Fruit fly (Drosophila melanogaster) whole organism, embryonic: ENCODE results near the gene Ptp10D.

Experiments
- Antp ChIP-seq: fragments of 200-800 bp; sonication (Bioruptor generic); optimal IDR thresholded peaks from 3 replicates; lab custom pipeline; 2016; ENCODE audit warnings: missing biosample characterization, missing genetic modification characterization
- B-H1 ChIP-seq: fragments of 200-800 bp; sonication (Bioruptor generic); IDR thresholded peaks from 3 replicates; pipeline ENCODE4 v1.3.6; 2022; ENCODE audit warnings: missing biosample characterization, missing genetic modification characterization
- B-H2 ChIP-seq: fragments of 200-800 bp; sonication (Bioruptor generic); optimal IDR thresholded peaks from 2 replicates; lab custom pipeline; 2018; ENCODE audit warnings: missing biosample characterization, mild to moderate bottlenecking, missing genetic modification characterization
- CG11398 ChIP-seq: fragments of 200-800 bp; sonication (Bioruptor generic); optimal IDR thresholded peaks from 2 replicates; lab custom pipeline; 2016; ENCODE audit warnings: missing biosample characterization, missing genetic modification characterization
- CG11723 ChIP-seq: fragments of 200-800 bp; sonication (Bioruptor generic); optimal IDR thresholded peaks from 2 replicates; lab custom pipeline; 2017; ENCODE audit warnings: missing biosample characterization, mild to moderate bottlenecking, missing genetic modification characterization
- CG12071 ChIP-seq: fragments of 200-800 bp; sonication (Bioruptor generic); optimal IDR thresholded peaks from 3 replicates; lab custom pipeline; 2018; ENCODE audit warnings: missing biosample characterization, mild to moderate bottlenecking, missing genetic modification characterization
- CG12155 ChIP-seq: fragments of 200-800 bp; sonication (Bioruptor generic); optimal IDR thresholded peaks from 3 replicates; lab custom pipeline; 2016; ENCODE audit warnings: missing biosample characterization, missing genetic modification characterization
- CG12744 ChIP-seq: fragments of 200-800 bp; sonication (Bioruptor generic); optimal IDR thresholded peaks from 2 replicates; lab custom pipeline; 2016; ENCODE audit warnings: missing biosample characterization, missing genetic modification characterization
- CG12769 ChIP-seq: fragments of 200-800 bp; sonication (Bioruptor generic); optimal IDR thresholded peaks from 2 replicates; lab custom pipeline; 2019; ENCODE audit warnings: missing biosample characterization, mild to moderate bottlenecking, missing genetic modification characterization, moderate library complexity
- CG14965 ChIP-seq: fragments of 200-800 bp; sonication (Bioruptor generic); optimal IDR thresholded peaks from 2 replicates; lab custom pipeline; 2016; ENCODE audit warnings: missing biosample characterization, missing genetic modification characterization, borderline replicate concordance
- CG17359 ChIP-seq: fragments of 200-800 bp; sonication (Bioruptor generic); optimal IDR thresholded peaks from 3 replicates; lab custom pipeline; 2018; ENCODE audit warnings: missing biosample characterization, mild to moderate bottlenecking, missing genetic modification characterization, moderate library complexity
- CG17612 ChIP-seq: fragments of 200-800 bp; sonication (Bioruptor generic); IDR thresholded peaks from 2 replicates; pipeline ENCODE4 v1.3.6; 2022; ENCODE audit warnings: missing biosample characterization, missing genetic modification characterization
- CG17829 ChIP-seq: fragments of 200-800 bp; optimal IDR thresholded peaks from 2 replicates; lab custom pipeline; 2019; ENCODE audit warnings: missing biosample characterization, mild to moderate bottlenecking, missing genetic modification characterization, moderate library complexity
- CG18011 ChIP-seq: fragments of 200-800 bp; sonication (Bioruptor generic); optimal IDR thresholded peaks from 2 replicates; lab custom pipeline; 2017; ENCODE audit warnings: missing biosample characterization, missing genetic modification characterization, mild to moderate bottlenecking, moderate library complexity, missing genotype
- CG2199 ChIP-seq: fragments of 200-800 bp; sonication (Bioruptor generic); IDR thresholded peaks from 3 replicates; pipeline ENCODE4 v1.3.6; 2022; ENCODE audit warnings: missing biosample characterization, missing genetic modification characterization
- CG2678 ChIP-seq: fragments of 200-800 bp; sonication (Bioruptor generic); optimal IDR thresholded peaks from 3 replicates; lab custom pipeline; 2019; ENCODE audit warnings: missing biosample characterization, mild to moderate bottlenecking, missing genetic modification characterization, moderate library complexity
- CG2712 ChIP-seq: fragments of 200-800 bp; optimal IDR thresholded peaks from 3 replicates; lab custom pipeline; 2019; ENCODE audit warnings: missing biosample characterization, mild to moderate bottlenecking, missing genetic modification characterization, moderate library complexity
- CG2875 ChIP-seq: fragments of 200-800 bp; sonication (Bioruptor generic); optimal IDR thresholded peaks from 2 replicates; lab custom pipeline; 2017; ENCODE audit warnings: missing biosample characterization, mild to moderate bottlenecking, missing genetic modification characterization, missing genetic modification reagents
- CG33557 ChIP-seq: fragments of 200-800 bp; sonication (Bioruptor generic); optimal IDR thresholded peaks from 2 replicates; lab custom pipeline; 2019; ENCODE audit warnings: missing biosample characterization, mild to moderate bottlenecking, missing genetic modification characterization, moderate library complexity
- CG4404 ChIP-seq: fragments of 200-800 bp; sonication (Bioruptor generic); IDR thresholded peaks from 2 replicates; pipeline ENCODE4 v1.3.6; 2022; ENCODE audit warnings: missing biosample characterization, missing genetic modification characterization
- CG6791 ChIP-seq: fragments of 200-800 bp; sonication (Bioruptor generic); IDR thresholded peaks from 3 replicates; pipeline ENCODE4 v1.3.6; 2022; ENCODE audit warnings: missing biosample characterization, missing genetic modification characterization; ENCODE audit not compliant: partially characterized antibody
- CG7271 ChIP-seq: fragments of 200-800 bp; sonication (Bioruptor generic); optimal IDR thresholded peaks from 2 replicates; lab custom pipeline; 2018; ENCODE audit warnings: missing biosample characterization, mild to moderate bottlenecking, missing genetic modification characterization, moderate library complexity
- CG7963 ChIP-seq: fragments of 200-800 bp; sonication (Bioruptor generic); IDR thresholded peaks from 3 replicates; pipeline ENCODE4 v1.3.6; 2022; ENCODE audit warnings: missing biosample characterization, missing genetic modification characterization; ENCODE audit not compliant: partially characterized antibody
- CG7987 ChIP-seq: fragments of 200-800 bp; sonication (Bioruptor generic); optimal IDR thresholded peaks from 2 replicates; lab custom pipeline; 2018; ENCODE audit warnings: missing biosample characterization, mild to moderate bottlenecking, missing genetic modification characterization, moderate library complexity
- CHES-1-like ChIP-seq: fragments of 200-800 bp; sonication (Bioruptor generic); optimal IDR thresholded peaks from 2 replicates; lab custom pipeline; 2016; ENCODE audit warnings: missing biosample characterization, missing genetic modification characterization
- D ChIP-seq, 2 experiments: fragments of 200-800 bp in 1 of 2; fragments of >200 bp in 1 of 2; sonication (Bioruptor generic) in 1 of 2; optimal IDR thresholded peaks; 2 replicates in 1 of 2; 3 replicates in 1 of 2; lab custom pipeline; 2017; ENCODE audit warnings: mild to moderate bottlenecking in 1 of 2, missing biosample characterization in 1 of 2, missing genetic modification characterization in 1 of 2, missing genetic modification reagents in 1 of 2
- Drgx ChIP-seq: fragments of 200-800 bp; sonication (Bioruptor generic); IDR thresholded peaks from 2 replicates; pipeline ENCODE4 v1.3.6; 2022; ENCODE audit warnings: missing biosample characterization, missing genetic modification characterization
- Kr ChIP-seq: fragments of 200-800 bp; sonication (Bioruptor generic); optimal IDR thresholded peaks from 2 replicates; lab custom pipeline; 2017; ENCODE audit warnings: missing biosample characterization, mild to moderate bottlenecking, missing genetic modification characterization
- Meics ChIP-seq: fragments of 200-800 bp; sonication (Bioruptor generic); optimal IDR thresholded peaks from 2 replicates; lab custom pipeline; 2017; ENCODE audit warnings: missing biosample characterization, mild to moderate bottlenecking, missing genetic modification characterization
- Neu2 ChIP-seq: fragments of 200-800 bp; sonication (Bioruptor generic); optimal IDR thresholded peaks from 3 replicates; lab custom pipeline; 2016; ENCODE audit warnings: missing biosample characterization, missing genetic modification characterization, borderline replicate concordance
- Opbp ChIP-seq: fragments of 200-800 bp; sonication (Bioruptor generic); IDR thresholded peaks from 3 replicates; pipeline ENCODE4 v1.3.6; 2022; ENCODE audit warnings: missing biosample characterization, missing genetic modification characterization; ENCODE audit not compliant: partially characterized antibody
- bab2 ChIP-seq: fragments of 200-800 bp; sonication (Bioruptor generic); optimal IDR thresholded peaks from 2 replicates; lab custom pipeline; 2016; ENCODE audit warnings: missing biosample characterization, missing genetic modification characterization
- cad ChIP-seq: fragments of >200 bp; optimal IDR thresholded peaks from 2 replicates; lab custom pipeline; 2017; ENCODE audit warnings: missing biosample characterization, missing genetic modification characterization
- dysf ChIP-seq: fragments of 200-800 bp; sonication (Bioruptor generic); IDR thresholded peaks from 3 replicates; pipeline ENCODE4 v1.3.6; 2022; ENCODE audit warnings: missing biosample characterization, missing genetic modification characterization
- emc ChIP-seq: fragments of 200-800 bp; sonication (Bioruptor generic); optimal IDR thresholded peaks from 2 replicates; lab custom pipeline; 2016; ENCODE audit warnings: missing biosample characterization, missing genetic modification characterization
- fu2 ChIP-seq: fragments of 200-800 bp; sonication (Bioruptor generic); optimal IDR thresholded peaks from 2 replicates; lab custom pipeline; 2016; ENCODE audit warnings: missing biosample characterization, missing genetic modification characterization
- gcm ChIP-seq: fragments of 200-800 bp; sonication (Bioruptor generic); optimal IDR thresholded peaks from 2 replicates; lab custom pipeline; 2019; ENCODE audit warnings: missing biosample characterization, mild to moderate bottlenecking, missing genetic modification characterization, moderate library complexity
- gt ChIP-seq: fragments of 200-800 bp; sonication (Bioruptor generic); IDR thresholded peaks from 2 replicates; pipeline ENCODE4 v1.3.6; 2022; ENCODE audit warnings: missing biosample characterization, missing genetic modification characterization
- jumu ChIP-seq: fragments of 200-800 bp; sonication (Bioruptor generic); optimal IDR thresholded peaks from 3 replicates; lab custom pipeline; 2016; ENCODE audit warnings: missing biosample characterization, missing genetic modification characterization
- prd ChIP-seq, 3 experiments: fragments of >200 bp in 2 of 3; fragments of 200-800 bp in 1 of 3; sonication (Bioruptor generic) in 1 of 3; optimal IDR thresholded peaks in 2 of 3; IDR thresholded peaks in 1 of 3; 2 replicates in 2 of 3; 3 replicates in 1 of 3; pipeline versions ENCODE4 v1.3.6 to Lab custom; 2017 to 2022; ENCODE audit warnings: missing biosample characterization in 1 of 3, missing genetic modification characterization in 1 of 3
- psq ChIP-seq: fragments of 200-800 bp; sonication (Bioruptor generic); optimal IDR thresholded peaks from 2 replicates; lab custom pipeline; 2017; ENCODE audit warnings: missing biosample characterization, missing genetic modification characterization
- ro ChIP-seq: fragments of 200-800 bp; sonication (Bioruptor generic); IDR thresholded peaks from 2 replicates; pipeline ENCODE4 v1.3.6; 2022; ENCODE audit warnings: missing biosample characterization, missing genetic modification characterization
- run ChIP-seq: fragments of 200-800 bp; sonication (Bioruptor generic); optimal IDR thresholded peaks from 3 replicates; lab custom pipeline; 2018; ENCODE audit warnings: missing biosample characterization, mild to moderate bottlenecking, missing genetic modification characterization
- sim ChIP-seq: fragments of 200-800 bp; sonication (Bioruptor generic); IDR thresholded peaks from 2 replicates; pipeline ENCODE4 v1.3.6; 2022; ENCODE audit warnings: missing biosample characterization, missing genetic modification characterization
- tx ChIP-seq: fragments of 200-800 bp; sonication (Bioruptor generic); optimal IDR thresholded peaks from 2 replicates; lab custom pipeline; 2016; ENCODE audit warnings: missing biosample characterization, missing genetic modification characterization
- unc-4 ChIP-seq: fragments of 200-800 bp; sonication (Bioruptor generic); IDR thresholded peaks from 2 replicates; pipeline ENCODE4 v1.3.6; 2022; ENCODE audit warnings: missing biosample characterization, missing genetic modification characterization; ENCODE audit not compliant: partially characterized antibody
- unpg ChIP-seq: fragments of 200-800 bp; sonication (Bioruptor generic); optimal IDR thresholded peaks from 3 replicates; lab custom pipeline; 2018; ENCODE audit warnings: missing biosample characterization, mild to moderate bottlenecking, missing genetic modification characterization, moderate library complexity
- usp ChIP-seq: fragments of >200 bp; optimal IDR thresholded peaks from 2 replicates; lab custom pipeline; 2017; ENCODE audit warnings: missing biosample characterization, missing genetic modification characterization
- vfl ChIP-seq: fragments of 200-800 bp; sonication (Bioruptor generic); optimal IDR thresholded peaks from 2 replicates; lab custom pipeline; 2016; ENCODE audit warnings: missing biosample characterization, missing genetic modification characterization
- yki ChIP-seq: fragments of >200 bp; optimal IDR thresholded peaks from 3 replicates; lab custom pipeline; 2018

Gene Ptp10D

DNA sequence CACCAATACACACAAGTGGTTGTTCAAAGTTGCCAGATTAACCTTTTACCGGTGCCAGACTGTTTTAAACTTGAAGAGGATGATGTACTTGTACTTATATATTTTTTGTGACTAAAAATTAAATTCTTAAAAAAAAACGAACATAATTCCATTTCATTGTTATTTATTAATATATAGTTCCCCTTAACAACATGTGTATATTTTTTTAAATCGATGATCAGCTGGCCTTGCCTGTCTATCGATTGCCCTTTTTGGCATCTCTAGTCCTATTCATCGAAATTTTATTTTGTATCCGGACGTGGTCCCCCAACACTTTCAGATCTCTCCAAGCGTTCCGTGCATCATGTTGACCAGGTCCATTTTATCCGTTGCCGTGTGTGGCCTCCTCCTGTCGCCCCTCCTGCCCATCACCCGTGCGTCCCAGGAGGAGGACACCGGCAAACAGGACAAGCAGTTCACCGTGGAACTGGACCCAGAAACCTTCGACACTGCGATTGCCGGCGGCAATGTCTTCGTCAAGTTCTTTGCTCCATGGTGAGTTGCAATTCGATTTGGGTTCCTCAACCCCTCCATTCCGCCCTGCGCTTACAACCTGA, 95.0 kb downstream of the Ptp10D start, which contains the start of gene prtp (continued):
- TF ChIP-seq CG7963 = no peak
- no peak for TF ChIP-seq CG17612
- no peak for TF ChIP-seq D (optimal IDR thresholded peaks at IDR 0.05; lab: Kevin White, UChicago)
- TF ChIP-seq D (GFP tag; optimal IDR thresholded peaks at IDR 0.05; lab: Kevin White, UChicago) = no peak
- no peak for TF ChIP-seq CG2199 (GFP tag; lab: Robert Waterston, UW)
- no peak for TF ChIP-seq CG11398 (GFP tag; lab: Kevin White, UChicago)
- no peak for TF ChIP-seq Antp (GFP tag; lab: Kevin White, UChicago)
- TF ChIP-seq cad (GFP tag; lab: Kevin White, UChicago) = no peak
- TF ChIP-seq dysf (GFP tag; lab: Robert Waterston, UW) = no peak
- TF ChIP-seq tx = no peak
- TF ChIP-seq CG12155 (GFP tag; lab: Kevin White, UChicago) = no peak
- no peak for TF ChIP-seq fu2 (GFP tag; lab: Kevin White, UChicago)
- no peak for TF ChIP-seq Neu2 (GFP tag; lab: Kevin White, UChicago)
- TF ChIP-seq CG6791 (GFP tag; lab: Robert Waterston, UW) = 0 out of 3 replicates have a peak, but pooled peaks have one; percentile 56
- TF ChIP-seq ro (GFP tag; lab: Robert Waterston, UW) = no peak
- TF ChIP-seq CG33557 (GFP tag; lab: Kevin White, UChicago) = no peak
- no peak for TF ChIP-seq Kr (GFP tag; lab: Kevin White, UChicago)
- TF ChIP-seq CG4404 (GFP tag; lab: Robert Waterston, UW) = no peak
- no peak for TF ChIP-seq vfl (GFP tag; lab: Kevin White, UChicago)
- no peak for TF ChIP-seq Meics (GFP tag; lab: Kevin White, UChicago)
- no peak for TF ChIP-seq yki (lab: Kevin White, UChicago)
- TF ChIP-seq CG12744 (GFP tag; lab: Kevin White, UChicago) = no peak
- TF ChIP-seq CG18011 = no peak
- TF ChIP-seq psq (GFP tag; lab: Kevin White, UChicago) = no peak
- TF ChIP-seq jumu = no peak
- TF ChIP-seq unc-4 (GFP tag; lab: Robert Waterston, UW) = peak; percentile 61; the same call in 1 of the 2 replicates
- peak; percentile 33 for TF ChIP-seq CG7271 (tag; lab: Kevin White, UChicago)
- TF ChIP-seq usp (GFP tag; lab: Kevin White, UChicago) = no peak
- TF ChIP-seq B-H1 (GFP tag; lab: Robert Waterston, UW) = no peak
- no peak for TF ChIP-seq CG12071 (GFP tag; lab: Kevin White, UChicago)
- no peak for TF ChIP-seq CG2678 (tag; lab: Kevin White, UChicago)
- TF ChIP-seq emc (GFP tag; lab: Kevin White, UChicago) = no peak
- no peak for TF ChIP-seq CG2875 (GFP tag; lab: Kevin White, UChicago)
- no peak for TF ChIP-seq CG7987
- TF ChIP-seq CG12769 (tag; lab: Kevin White, UChicago) = no peak
- no peak for TF ChIP-seq run (tag; lab: Kevin White, UChicago)
- no peak for TF ChIP-seq gt
- TF ChIP-seq CG2712 (tag; lab: Kevin White, UChicago) = peak; percentile 27
- no peak for TF ChIP-seq CG17359 (tag; lab: Kevin White, UChicago)
- TF ChIP-seq CG14965 (GFP tag; lab: Kevin White, UChicago) = no peak
- TF ChIP-seq prd (optimal IDR thresholded peaks at IDR 0.05; lab: Kevin White, UChicago) = no peak
- TF ChIP-seq prd (GFP tag; IDR thresholded peaks at IDR 0.05; lab: Robert Waterston, UW) = no peak
- no peak for TF ChIP-seq CHES-1-like
- TF ChIP-seq gcm (GFP tag; lab: Kevin White, UChicago) = no peak
- TF ChIP-seq bab2 = no peak
- TF ChIP-seq CG17829 (tag; lab: Kevin White, UChicago) = no peak
- TF ChIP-seq sim (GFP tag; lab: Robert Waterston, UW) = no peak
- no peak for TF ChIP-seq B-H2
- peak; percentile 16 for TF ChIP-seq unpg
- TF ChIP-seq Opbp (GFP tag; lab: Robert Waterston, UW) = no peak
- no peak for TF ChIP-seq CG11723
- no peak for TF ChIP-seq Drgx (GFP tag; lab: Robert Waterston, UW)
